Worm (Caenorhabditis elegans): ENCODE measurements around the gene aat-8.

DNA sequence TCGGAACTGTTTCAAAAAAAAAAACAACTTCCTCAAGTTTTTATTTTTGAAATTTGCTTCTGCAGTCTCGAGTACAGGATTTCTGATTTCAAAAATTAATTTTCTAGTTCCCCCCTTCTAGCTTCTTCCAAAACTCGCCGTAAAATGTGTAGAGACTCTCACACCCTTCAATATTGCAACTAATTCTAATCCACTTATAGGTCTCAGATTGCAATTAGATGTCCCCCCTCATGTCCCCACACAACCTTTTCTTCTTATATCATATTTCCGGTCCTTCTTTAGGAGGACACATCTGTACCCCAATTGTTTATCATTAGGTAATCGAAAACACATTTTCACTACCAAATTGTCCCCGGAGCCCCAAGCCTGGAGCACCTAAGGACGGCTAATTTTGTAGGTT is 24.4 kb downstream of the aat-8 start:
- TF ChIP-seq ama-1 (optimal IDR thresholded peaks at IDR 0.05) (no peak), pqm-1 (tag; optimal IDR thresholded peaks at IDR 0.05) (no peak), nhr-232 (tag; optimal IDR thresholded peaks at IDR 0.05) (no peak), elt-2 (tag; optimal IDR thresholded peaks at IDR 0.05) (no peak), lin-11 (tag; optimal IDR thresholded peaks at IDR 0.05) (no peak), pha-4 (tag; optimal IDR thresholded peaks at IDR 0.05) (no peak), ceh-30 (tag; optimal IDR thresholded peaks at IDR 0.05) (no peak), eyg-1 (tag; optimal IDR thresholded peaks at IDR 0.05) (no peak), ceh-34 (tag; optimal IDR thresholded peaks at IDR 0.05) (no peak), pax-1 (tag; optimal IDR thresholded peaks at IDR 0.05) (no peak), pha-2 (tag; optimal IDR thresholded peaks at IDR 0.05) (no peak), sox-2 (GFP tag; IDR thresholded peaks at IDR 0.05) (no peak)

All from whole organism, late embryonic.